Worm (Caenorhabditis elegans) whole organism, young adult: Measurements from ENCODE around the gene sdz-8.

Experiments used
- K11D2.4 ChIP-seq: fragments of 200-800 bp; sonication (Bioruptor generic); IDR thresholded peaks from 2 replicates; pipeline ENCODE4 v1.3.6; 2022; ENCODE audit warnings: missing genetic modification reagents, missing genetic modification characterization, missing compliant biosample characterization
- akir-1 ChIP-seq: fragments of 200-800 bp; sonication (Bioruptor generic); optimal IDR thresholded peaks from 2 replicates; lab custom pipeline; 2018; ENCODE audit warnings: mild to moderate bottlenecking, missing genetic modification characterization, moderate library complexity, missing compliant biosample characterization
- bed-1 ChIP-seq: fragments of 200-800 bp; sonication (Bioruptor generic); IDR thresholded peaks from 2 replicates; pipeline ENCODE4 v1.3.6; 2022; ENCODE audit warnings: missing genetic modification reagents, missing genetic modification characterization, missing compliant biosample characterization
- hsf-1 ChIP-seq: fragments of 200-800 bp; sonication (Bioruptor generic); IDR thresholded peaks from 2 replicates; pipeline ENCODE4 v1.3.6; 2022; ENCODE audit warnings: missing genetic modification reagents, missing genetic modification characterization, missing compliant biosample characterization
- lir-1 ChIP-seq: fragments of 200-800 bp; sonication (Bioruptor generic); conservative IDR thresholded peaks from 2 replicates; pipeline ENCODE4 v1.3.6; 2022; ENCODE audit warnings: missing genetic modification reagents, missing genetic modification characterization, missing compliant biosample characterization
- tlf-1 ChIP-seq: fragments of 200-800 bp; sonication (Bioruptor generic); optimal IDR thresholded peaks from 2 replicates; lab custom pipeline; 2018; ENCODE audit warnings: mild to moderate bottlenecking, missing genetic modification characterization, missing compliant biosample characterization

ce11 chrV:11479406-11479805 is 36.6 kb downstream of the sdz-8 start, which contains the start of gene T11F9.22:
- TF ChIP-seq akir-1 (GFP tag; lab: Kevin White, UChicago), result no peak
- no peak for TF ChIP-seq lir-1 (GFP tag; lab: Robert Waterston, UW)
- no peak for TF ChIP-seq bed-1 (GFP tag; lab: Robert Waterston, UW)
- no peak for TF ChIP-seq tlf-1
- no peak for TF ChIP-seq K11D2.4 (GFP tag; lab: Robert Waterston, UW)
- TF ChIP-seq hsf-1 (GFP tag; lab: Robert Waterston, UW), result no peak
